Worm (Caenorhabditis elegans): ENCODE results near the gene npl-4.1.

Gene npl-4.1

ce11 chrII:5667540-5667939, 36.4 kb downstream of the npl-4.1 start:
- no peak for TF ChIP-seq ceh-44 (GFP tag; IDR thresholded peaks at IDR 0.05)
- no peak for TF ChIP-seq nhr-6 (tag; optimal IDR thresholded peaks at IDR 0.05)
- no peak for TF ChIP-seq cey-2 (tag; optimal IDR thresholded peaks at IDR 0.05; ENCODE audit: borderline replicate concordance, insufficient read depth)
- no peak for TF ChIP-seq duxl-1 (tag; optimal IDR thresholded peaks at IDR 0.05; ENCODE audit: poor library complexity)
- no peak for TF ChIP-seq nhr-111 (GFP tag; optimal IDR thresholded peaks at IDR 0.05)
- TF ChIP-seq mdl-1 (tag; optimal IDR thresholded peaks at IDR 0.05): no peak
- no peak for TF ChIP-seq ceh-62 (tag; optimal IDR thresholded peaks at IDR 0.05)

ce11 chrII:5668830-5669229, 37.7 kb downstream of the npl-4.1 start, which contains the start of gene C25H3.7:
C25H3.7 (minus strand) TSS chrII:5668930.
- TF ChIP-seq unc-130 (GFP tag; optimal IDR thresholded peaks at IDR 0.05): no peak
- TF ChIP-seq aha-1 (tag): peak; percentile 50

- TF ChIP-seq nhr-10 (tag; optimal IDR thresholded peaks at IDR 0.05) (no peak), ctbp-1 (GFP tag; IDR thresholded peaks at IDR 0.05) (no peak), hlh-11 (tag; optimal IDR thresholded peaks at IDR 0.05) (no peak), saeg-2 (GFP tag; IDR thresholded peaks at IDR 0.05) (no peak), nhr-42 (GFP tag; IDR thresholded peaks at IDR 0.05) (no peak), daf-12 (tag; optimal IDR thresholded peaks at IDR 0.05) (no peak), F10B5.3 (tag; optimal IDR thresholded peaks at IDR 0.05) (no peak)
Measured at ce11 chrII:5669580-5669979, 38.4 kb downstream of the npl-4.1 start, which contains the start of gene C25H3.17. C25H3.17 (minus strand) TSS chrII:5669680.

- no peak for TF ChIP-seq ces-1 (GFP tag; optimal IDR thresholded peaks at IDR 0.05)
- no peak for TF ChIP-seq sdz-12 (GFP tag; optimal IDR thresholded peaks at IDR 0.05)
- no peak for TF ChIP-seq snpc-4 (tag; optimal IDR thresholded peaks at IDR 0.05)
- TF ChIP-seq lin-13 (GFP tag; optimal IDR thresholded peaks at IDR 0.05): no peak
- TF ChIP-seq F37D6.2 (tag; optimal IDR thresholded peaks at IDR 0.05): no peak
- TF ChIP-seq hmg-1.1 (GFP tag; IDR thresholded peaks at IDR 0.05): no peak
- no peak for TF ChIP-seq ztf-11 (tag; optimal IDR thresholded peaks at IDR 0.05)
- no peak for TF ChIP-seq nhr-102 (tag; optimal IDR thresholded peaks at IDR 0.05)
- no peak for TF ChIP-seq Y105C5A.15 (GFP tag; IDR thresholded peaks at IDR 0.05)
- TF ChIP-seq lin-39 (tag; optimal IDR thresholded peaks at IDR 0.05): no peak
- no peak for TF ChIP-seq fos-1 (tag; optimal IDR thresholded peaks at IDR 0.05)
- no peak for TF ChIP-seq tra-1 (GFP tag; IDR thresholded peaks at IDR 0.05)
- no peak for TF ChIP-seq dmd-9 (GFP tag; IDR thresholded peaks at IDR 0.05)
- TF ChIP-seq mxl-3 (GFP tag; optimal IDR thresholded peaks at IDR 0.05): no peak
- no peak for TF ChIP-seq nhr-41 (GFP tag; IDR thresholded peaks at IDR 0.05)
Measured at ce11 chrII:5680703-5681102, 49.6 kb downstream of the npl-4.1 start, which contains the start of gene flp-27. flp-27 (plus strand) TSS chrII:5681003.

Data from whole organism, L4 larva.